Fruit fly (Drosophila melanogaster) Kc167 (cell line): ENCODE data around the gene CG16964.

Source experiments
- Sin3A ChIP-seq: fragments of >200 bp; optimal IDR thresholded peaks from 2 replicates; lab custom pipeline; 2018; ENCODE audit warnings: missing external identifiers
- insv ChIP-seq: fragments of >200 bp; optimal IDR thresholded peaks from 3 replicates; lab custom pipeline; 2018; ENCODE audit warnings: missing external identifiers
- psq ChIP-seq: fragments of >200 bp; optimal IDR thresholded peaks from 2 replicates; lab custom pipeline; 2017; ENCODE audit warnings: missing external identifiers

- TF ChIP-seq insv (lab: Kevin White, UChicago) (no peak), Sin3A (lab: Kevin White, UChicago) (no peak), psq (lab: Kevin White, UChicago) (no peak)
Measured at dm6 chr2L:11989210-11989609, 41.5 kb downstream of the CG16964 start.
